In the genomic region with DNA sequence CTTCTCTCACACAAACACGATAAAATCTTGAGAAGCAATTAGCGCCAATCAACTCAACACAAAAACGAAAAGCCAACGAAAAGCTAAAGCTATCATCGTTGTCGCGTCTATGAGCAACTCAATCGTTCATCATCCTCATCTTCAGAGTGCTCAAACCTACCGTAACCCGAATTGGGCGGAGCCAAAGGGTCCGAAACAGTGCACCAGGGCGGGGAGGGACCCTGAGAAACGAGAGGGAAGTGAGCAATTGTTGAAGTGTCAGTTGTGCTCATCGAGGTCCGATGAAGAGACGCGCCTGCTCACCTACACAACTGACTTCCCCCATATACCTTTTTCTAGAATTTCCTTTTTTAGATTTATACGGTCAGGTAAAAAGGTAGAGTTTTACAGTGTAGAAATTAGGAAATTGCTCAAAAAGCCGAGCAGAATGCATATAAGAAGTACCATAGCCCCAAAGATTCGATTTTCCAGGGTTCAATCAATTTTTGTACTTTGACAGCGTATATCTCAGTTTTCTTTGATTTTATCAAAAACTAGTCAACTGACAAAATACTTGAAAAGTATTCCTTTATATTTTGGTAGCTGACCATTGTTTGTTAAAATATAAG, we compare ENCODE assay signal across 1 worm cellular context.
A peak's percentile ranks its signal among the peaks of the same experiment; 100 is the strongest.
TF ChIP-seq lines count a peak whose summit lies in the region.

A gene (plus strand): TSS at position 275 of the 608 bp plus-strand sequence.

TF ChIP-seq in whole organism, L1 larva, 84 proteins besides CTCF, POLR2A, EP300 and RAD21 (continued from another document):
- TF ChIP-seq unc-62 (GFP tag; optimal IDR thresholded peaks at IDR 0.05; lab: Kevin White, UChicago), result no peak
- no peak for TF ChIP-seq sup-37 (GFP tag; optimal IDR thresholded peaks at IDR 0.05; lab: Kevin White, UChicago)
- peak; percentile 72 for TF ChIP-seq lin-14 (GFP tag; optimal IDR thresholded peaks at IDR 0.05; lab: Kevin White, UChicago)
- TF ChIP-seq snu-23 (GFP tag; optimal IDR thresholded peaks at IDR 0.05; lab: Kevin White, UChicago), result peak; percentile 53
- TF ChIP-seq tbx-2 (tag; optimal IDR thresholded peaks at IDR 0.05; lab: Kevin White, UChicago), result peak; percentile 18
- peak; percentile 23 for TF ChIP-seq swsn-7 (tag; optimal IDR thresholded peaks at IDR 0.05; lab: Kevin White, UChicago)
- no peak for TF ChIP-seq ceh-90 (tag; optimal IDR thresholded peaks at IDR 0.05; lab: Kevin White, UChicago)
